Worm (Caenorhabditis elegans) whole organism, L2 larva: ENCODE measurements around the gene F55A4.3.

Experiments used
- C34F6.9 ChIP-seq: fragments of 150-350 bp; optimal IDR thresholded peaks from 2 replicates; lab custom pipeline; 2014; ENCODE audit warnings: missing biosample characterization, missing genetic modification characterization
- F13H6.1 ChIP-seq: sonication (generic microtip); optimal IDR thresholded peaks from 2 replicates; lab custom pipeline; 2016; ENCODE audit warnings: missing genetic modification characterization, missing compliant biosample characterization
- R02D3.7 ChIP-seq: fragments of 150-350 bp; optimal IDR thresholded peaks from 2 replicates; lab custom pipeline; 2014; ENCODE audit warnings: missing biosample characterization, missing genetic modification characterization
- Y55F3AM.14 ChIP-seq: fragments of 200-800 bp; sonication (Bioruptor generic); optimal IDR thresholded peaks from 2 replicates; lab custom pipeline; 2018; ENCODE audit warnings: mild to moderate bottlenecking, missing genetic modification characterization, missing compliant biosample characterization
- ZK546.5 ChIP-seq: sonication (generic microtip); optimal IDR thresholded peaks from 2 replicates; lab custom pipeline; 2017; ENCODE audit warnings: missing biosample characterization, missing genetic modification characterization
- alr-1 ChIP-seq: fragments of 150-350 bp; optimal IDR thresholded peaks from 2 replicates; lab custom pipeline; 2014; ENCODE audit warnings: missing biosample characterization, missing genetic modification characterization
- aly-2 ChIP-seq: fragments of 150-350 bp; optimal IDR thresholded peaks from 2 replicates; lab custom pipeline; 2014; ENCODE audit warnings: missing biosample characterization, missing genetic modification characterization
- ama-1 ChIP-seq: fragments of 150-350 bp; optimal IDR thresholded peaks from 2 replicates; lab custom pipeline; 2018; ENCODE audit warnings: inconsistent platforms
- blmp-1 ChIP-seq: sonication (generic microtip); optimal IDR thresholded peaks from 2 replicates; lab custom pipeline; 2017; ENCODE audit warnings: missing genetic modification characterization, mild to moderate bottlenecking, missing compliant biosample characterization, antibody characterized with exemption, moderate library complexity; ENCODE audit not compliant: insufficient read depth
- ceh-16 ChIP-seq: fragments of 150-350 bp; optimal IDR thresholded peaks from 2 replicates; lab custom pipeline; 2014; ENCODE audit warnings: missing biosample characterization, missing genetic modification characterization
- ceh-82 ChIP-seq: fragments of 150-350 bp; optimal IDR thresholded peaks from 2 replicates; lab custom pipeline; 2014; ENCODE audit warnings: missing biosample characterization, missing genetic modification characterization
- crh-2 ChIP-seq: sonication (generic microtip); optimal IDR thresholded peaks from 2 replicates; lab custom pipeline; 2017; ENCODE audit warnings: missing biosample characterization, missing genetic modification characterization
- dmd-4 ChIP-seq: sonication (generic microtip); optimal IDR thresholded peaks from 2 replicates; lab custom pipeline; 2017; ENCODE audit warnings: missing biosample characterization, missing genetic modification characterization
- egl-27 ChIP-seq: sonication (generic microtip); optimal IDR thresholded peaks from 3 replicates; lab custom pipeline; 2017; ENCODE audit warnings: missing biosample characterization, missing genetic modification reagents, missing genetic modification characterization
- elt-1 ChIP-seq: fragments of 150-350 bp; optimal IDR thresholded peaks from 2 replicates; lab custom pipeline; 2014; ENCODE audit warnings: missing biosample characterization, missing genetic modification characterization
- elt-3 ChIP-seq: sonication (generic microtip); optimal IDR thresholded peaks from 2 replicates; lab custom pipeline; 2017; ENCODE audit warnings: missing biosample characterization, missing genetic modification characterization
- fos-1 ChIP-seq: fragments of 150-350 bp; optimal IDR thresholded peaks from 2 replicates; lab custom pipeline; 2014; ENCODE audit warnings: missing biosample characterization, missing genetic modification characterization
- gmeb-1 ChIP-seq: fragments of 150-350 bp; optimal IDR thresholded peaks from 2 replicates; lab custom pipeline; 2014; ENCODE audit warnings: missing biosample characterization, missing genetic modification characterization
- lin-11 ChIP-seq: fragments of 150-350 bp; sonication (generic microtip); optimal IDR thresholded peaks from 2 replicates; lab custom pipeline; 2014; ENCODE audit warnings: missing biosample characterization, missing genetic modification characterization, inconsistent platforms, mixed read lengths
- lin-13 ChIP-seq: fragments of 150-350 bp; optimal IDR thresholded peaks from 2 replicates; lab custom pipeline; 2014; ENCODE audit warnings: missing biosample characterization, missing genetic modification reagents, missing genetic modification characterization
- lin-39 ChIP-seq: fragments of 150-350 bp; optimal IDR thresholded peaks from 2 replicates; lab custom pipeline; 2014; ENCODE audit warnings: missing biosample characterization, missing genetic modification reagents, missing genetic modification characterization
- lsy-2 ChIP-seq, 2 experiments: fragments of 150-350 bp in 1 of 2; sonication (generic microtip) in 1 of 2; optimal IDR thresholded peaks; 2 replicates each; lab custom pipeline; 2014 to 2017; ENCODE audit warnings: missing biosample characterization in 2 of 2, missing genetic modification characterization in 2 of 2
- mab-5 ChIP-seq: fragments of 150-350 bp; optimal IDR thresholded peaks from 2 replicates; lab custom pipeline; 2014; ENCODE audit warnings: missing biosample characterization, missing genetic modification characterization
- mbf-1 ChIP-seq: sonication (generic microtip); optimal IDR thresholded peaks from 2 replicates; lab custom pipeline; 2017; ENCODE audit warnings: missing biosample characterization, missing genetic modification characterization
- mdl-1 ChIP-seq, 2 experiments: fragments of 150-350 bp in 1 of 2; sonication (generic microtip) in 1 of 2; optimal IDR thresholded peaks; 2 replicates each; lab custom pipeline; 2017; ENCODE audit warnings: missing biosample characterization in 2 of 2, missing genetic modification characterization in 2 of 2
- nhr-10 ChIP-seq: sonication (generic microtip); optimal IDR thresholded peaks from 2 replicates; lab custom pipeline; 2017; ENCODE audit warnings: missing biosample characterization, missing genetic modification characterization
- nhr-11 ChIP-seq: fragments of 150-350 bp; optimal IDR thresholded peaks from 2 replicates; lab custom pipeline; 2014; ENCODE audit warnings: missing biosample characterization, missing genetic modification characterization
- nhr-12 ChIP-seq: fragments of 150-350 bp; optimal IDR thresholded peaks from 2 replicates; lab custom pipeline; 2014; ENCODE audit warnings: missing biosample characterization, missing genetic modification characterization
- nhr-129 ChIP-seq: fragments of 150-350 bp; optimal IDR thresholded peaks from 2 replicates; lab custom pipeline; 2014; ENCODE audit warnings: missing biosample characterization, missing genetic modification characterization
- nhr-21 ChIP-seq: fragments of 150-350 bp; optimal IDR thresholded peaks from 2 replicates; lab custom pipeline; 2014; ENCODE audit warnings: missing biosample characterization, missing genetic modification characterization
- nhr-23 ChIP-seq: fragments of 150-350 bp; optimal IDR thresholded peaks from 2 replicates; lab custom pipeline; 2014; ENCODE audit warnings: missing biosample characterization, missing genetic modification reagents, missing genetic modification characterization
- nhr-237 ChIP-seq: fragments of 150-350 bp; optimal IDR thresholded peaks from 2 replicates; lab custom pipeline; 2014; ENCODE audit warnings: missing biosample characterization, missing genetic modification characterization
- nhr-25 ChIP-seq: fragments of 150-350 bp; sonication (generic microtip); optimal IDR thresholded peaks from 3 replicates; lab custom pipeline; 2014; ENCODE audit warnings: missing biosample characterization, missing genetic modification characterization
- nhr-6 ChIP-seq: fragments of 150-350 bp; optimal IDR thresholded peaks from 2 replicates; lab custom pipeline; 2014; ENCODE audit warnings: missing biosample characterization, missing genetic modification characterization
- nhr-77 ChIP-seq: fragments of 150-350 bp; optimal IDR thresholded peaks from 2 replicates; lab custom pipeline; 2014; ENCODE audit warnings: missing biosample characterization, missing genetic modification characterization
- peb-1 ChIP-seq: fragments of 150-350 bp; optimal IDR thresholded peaks from 2 replicates; lab custom pipeline; 2014; ENCODE audit warnings: missing biosample characterization, missing genetic modification characterization
- sem-4 ChIP-seq: fragments of 150-350 bp; optimal IDR thresholded peaks from 2 replicates; lab custom pipeline; 2014; ENCODE audit warnings: missing biosample characterization, missing genetic modification reagents, missing genetic modification characterization
- skn-1 ChIP-seq: sonication (generic microtip); optimal IDR thresholded peaks from 2 replicates; lab custom pipeline; 2017; ENCODE audit warnings: missing biosample characterization, missing genetic modification characterization
- sma-3 ChIP-seq: sonication (generic microtip); optimal IDR thresholded peaks from 2 replicates; lab custom pipeline; 2016; ENCODE audit warnings: missing genetic modification reagents, missing genetic modification characterization, missing compliant biosample characterization
- sma-9 ChIP-seq, 2 experiments: fragments of 150-350 bp in 1 of 2; sonication (generic microtip) in 1 of 2; optimal IDR thresholded peaks; 2 replicates each; lab custom pipeline; 2014 to 2016; ENCODE audit warnings: missing genetic modification characterization in 2 of 2, mild to moderate bottlenecking in 1 of 2, missing biosample characterization in 1 of 2, missing compliant biosample characterization in 1 of 2, missing genetic modification reagents in 1 of 2, moderate library complexity in 1 of 2
- snpc-4 ChIP-seq: fragments of 150-350 bp; optimal IDR thresholded peaks from 2 replicates; lab custom pipeline; 2014; ENCODE audit warnings: missing biosample characterization, missing genetic modification characterization
- unc-39 ChIP-seq: fragments of 150-350 bp; optimal IDR thresholded peaks from 2 replicates; lab custom pipeline; 2014; ENCODE audit warnings: missing biosample characterization, missing genetic modification characterization
- unc-55 ChIP-seq: fragments of 150-350 bp; sonication (generic microtip); optimal IDR thresholded peaks from 3 replicates; lab custom pipeline; 2014; ENCODE audit warnings: missing biosample characterization, missing genetic modification reagents, missing genetic modification characterization
- unc-62 ChIP-seq: fragments of 150-350 bp; optimal IDR thresholded peaks from 2 replicates; lab custom pipeline; 2014; ENCODE audit warnings: missing biosample characterization, missing genetic modification reagents, missing genetic modification characterization
- zag-1 ChIP-seq: fragments of 150-350 bp; optimal IDR thresholded peaks from 2 replicates; lab custom pipeline; 2014; ENCODE audit warnings: missing biosample characterization, missing genetic modification characterization
- ztf-1 ChIP-seq: fragments of 200-800 bp; sonication (Bioruptor generic); conservative IDR thresholded peaks from 2 replicates; pipeline ENCODE4 v1.3.6; 2022; ENCODE audit warnings: missing genetic modification characterization, missing compliant biosample characterization
- ztf-11 ChIP-seq: sonication (generic microtip); optimal IDR thresholded peaks from 2 replicates; lab custom pipeline; 2017; ENCODE audit warnings: missing biosample characterization, missing genetic modification characterization
- ztf-4 ChIP-seq: fragments of 150-350 bp; optimal IDR thresholded peaks from 2 replicates; lab custom pipeline; 2014; ENCODE audit warnings: missing biosample characterization, missing genetic modification characterization

The F55A4.3 gene

DNA sequence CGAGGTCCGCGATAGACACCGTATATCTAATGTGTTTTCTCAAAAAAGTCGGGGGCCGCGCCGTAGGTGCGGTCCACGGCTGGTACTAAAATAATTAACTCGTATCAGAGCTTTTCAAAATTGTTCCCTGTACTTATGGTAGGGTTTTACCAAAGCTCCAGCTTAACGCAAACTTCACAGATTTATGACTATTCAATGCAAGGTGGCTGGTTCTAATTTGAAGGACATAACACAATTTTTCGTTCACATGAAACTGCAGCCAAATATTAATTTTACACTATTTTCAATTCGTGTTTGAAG, 49.7 kb downstream of the F55A4.3 start:
- TF ChIP-seq nhr-10 (tag; lab: Kevin White, UChicago) (no peak), mab-5 (tag; lab: Kevin White, UChicago) (no peak), lin-11 (tag; lab: Kevin White, UChicago) (no peak), nhr-6 (tag; lab: Kevin White, UChicago) (no peak), ama-1 (lab: Kevin White, UChicago) (no peak), peb-1 (no peak), C34F6.9 (tag; lab: Kevin White, UChicago) (no peak), F13H6.1 (tag; lab: Kevin White, UChicago) (no peak), skn-1 (tag; lab: Kevin White, UChicago) (no peak)

DNA sequence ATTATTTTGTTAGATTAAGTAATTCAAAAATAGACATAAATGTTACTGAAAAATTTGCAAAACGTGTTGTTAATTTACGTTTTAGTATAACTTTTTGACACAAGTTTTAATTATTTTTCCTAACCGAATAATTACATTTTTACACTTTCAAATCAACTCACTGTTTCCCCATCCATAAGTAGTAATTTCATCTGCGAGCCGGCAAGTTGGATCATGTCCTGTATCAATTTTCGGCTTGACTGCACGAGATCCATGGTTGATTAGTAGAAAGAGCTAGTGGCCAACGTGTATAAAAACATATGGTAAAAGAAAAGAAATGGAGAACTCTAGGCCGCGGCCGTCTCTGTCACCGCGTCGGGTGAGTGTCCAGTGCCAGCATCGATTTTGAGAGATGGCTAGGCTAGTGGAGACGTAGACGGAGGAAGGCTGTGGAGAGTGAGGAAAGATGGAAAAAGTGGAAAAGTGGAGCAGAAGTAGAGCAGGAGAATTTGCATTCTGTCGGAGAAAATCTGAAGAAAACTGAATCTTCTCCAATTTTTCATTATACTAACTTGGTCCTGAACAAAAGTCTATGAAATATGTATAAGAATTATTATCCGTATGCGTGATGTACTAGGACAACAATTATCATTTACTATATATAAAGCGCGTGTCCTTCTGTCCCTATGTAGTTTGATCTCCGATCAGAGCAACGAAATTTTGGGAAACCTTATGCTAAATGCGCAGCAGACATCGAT, 50.2 kb downstream of the F55A4.3 start, which contains the start of gene vps-45:
vps-45 (minus strand) TSS at position 350 of the 737 bp plus-strand sequence.
- TF ChIP-seq C34F6.9 (tag; lab: Kevin White, UChicago) = peak; percentile 57
- no peak for TF ChIP-seq ceh-16 (tag; lab: Kevin White, UChicago)
- no peak for TF ChIP-seq Y55F3AM.14 (GFP tag; lab: Kevin White, UChicago)
- TF ChIP-seq nhr-10 (tag; lab: Kevin White, UChicago) = no peak
- TF ChIP-seq gmeb-1 (tag; lab: Kevin White, UChicago) = no peak
- no peak for TF ChIP-seq blmp-1 (tag; lab: Kevin White, UChicago)
- TF ChIP-seq ama-1 (lab: Kevin White, UChicago) = no peak
- TF ChIP-seq lin-39 (tag; lab: Kevin White, UChicago) = no peak
- no peak for TF ChIP-seq mdl-1 (tag; optimal IDR thresholded peaks at IDR 0.05; lab: Kevin White, UChicago)
- no peak for TF ChIP-seq ztf-4 (tag; lab: Kevin White, UChicago)
- TF ChIP-seq lsy-2 (tag; optimal IDR thresholded peaks at IDR 0.05; lab: Kevin White, UChicago) = no peak
- no peak for TF ChIP-seq skn-1 (tag; lab: Kevin White, UChicago)
- no peak for TF ChIP-seq nhr-12 (tag; lab: Kevin White, UChicago)
- peak; percentile 54 for TF ChIP-seq nhr-129 (tag; lab: Kevin White, UChicago)
- TF ChIP-seq ztf-11 = no peak
- no peak for TF ChIP-seq ZK546.5 (tag; lab: Kevin White, UChicago)
- TF ChIP-seq lin-13 (GFP tag; lab: Kevin White, UChicago) = peak; percentile 30
- no peak for TF ChIP-seq R02D3.7
- no peak for TF ChIP-seq nhr-11 (tag; lab: Kevin White, UChicago)
- no peak for TF ChIP-seq egl-27 (tag; lab: Kevin White, UChicago)
- no peak for TF ChIP-seq unc-39 (tag; lab: Kevin White, UChicago)
- TF ChIP-seq sem-4 (tag; lab: Kevin White, UChicago) = no peak
- no peak for TF ChIP-seq ztf-1 (GFP tag; lab: Robert Waterston, UW)
- no peak for TF ChIP-seq mbf-1 (tag; lab: Kevin White, UChicago)
- no peak for TF ChIP-seq aly-2
- TF ChIP-seq nhr-237 = no peak
- no peak for TF ChIP-seq nhr-6 (tag; lab: Kevin White, UChicago)
- peak; percentile 1 for TF ChIP-seq zag-1 (tag; lab: Kevin White, UChicago)
- peak; percentile 1 for TF ChIP-seq nhr-25
- TF ChIP-seq F13H6.1 (tag; lab: Kevin White, UChicago) = peak; percentile 14
- TF ChIP-seq alr-1 = no peak
- peak; percentile 33 for TF ChIP-seq crh-2 (tag; lab: Kevin White, UChicago)
- TF ChIP-seq sma-3 = no peak
- TF ChIP-seq peb-1 = no peak
- TF ChIP-seq nhr-23 (tag; lab: Kevin White, UChicago) = no peak
- peak; percentile 36 for TF ChIP-seq sma-9 (GFP tag; optimal IDR thresholded peaks at IDR 0.05; lab: Kevin White, UChicago)
- no peak for TF ChIP-seq sma-9 (tag; optimal IDR thresholded peaks at IDR 0.05; lab: Kevin White, UChicago)
- peak; percentile 44 for TF ChIP-seq lin-11 (tag; lab: Kevin White, UChicago)
- TF ChIP-seq elt-3 (tag; lab: Kevin White, UChicago) = no peak
- TF ChIP-seq unc-62 = no peak
- TF ChIP-seq fos-1 (tag; lab: Kevin White, UChicago) = peak; percentile 34
- TF ChIP-seq snpc-4 (tag; lab: Kevin White, UChicago) = peak; percentile 39
- TF ChIP-seq nhr-21 (tag; lab: Kevin White, UChicago) = no peak
- no peak for TF ChIP-seq nhr-77
- TF ChIP-seq dmd-4 (tag; lab: Kevin White, UChicago) = no peak
- no peak for TF ChIP-seq mab-5 (tag; lab: Kevin White, UChicago)
- TF ChIP-seq elt-1 = no peak
- no peak for TF ChIP-seq ceh-82 (tag; lab: Kevin White, UChicago)
- TF ChIP-seq unc-55 = peak; percentile 75
